Worm (Caenorhabditis elegans): ENCODE data around the gene mrp-2.

DNA sequence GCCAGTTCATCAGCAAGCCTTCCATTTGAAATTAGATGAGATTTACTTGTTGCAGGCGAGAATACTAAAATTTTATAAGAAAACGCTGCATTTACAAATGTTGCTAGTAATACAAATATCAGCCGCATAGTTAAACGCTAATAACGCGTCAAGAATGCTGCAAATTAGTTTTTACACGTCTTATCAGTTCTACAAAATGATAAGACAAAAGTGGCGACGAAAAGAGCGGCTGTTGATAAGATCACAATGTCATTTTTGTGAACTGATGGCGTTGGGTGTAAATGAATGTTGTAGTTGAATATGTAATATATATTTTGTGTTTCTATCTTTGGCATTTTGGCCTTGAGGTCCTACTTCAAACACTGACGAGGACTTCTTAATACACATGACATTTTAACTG lies 42.5 kb downstream of the mrp-2 start, which contains the start of gene ugt-46:
- TF ChIP-seq ama-1 (optimal IDR thresholded peaks at IDR 0.05) (no peak), unc-62 (GFP tag; optimal IDR thresholded peaks at IDR 0.05) (no peak), ZK546.5 (tag; optimal IDR thresholded peaks at IDR 0.05) (no peak), nhr-10 (tag; optimal IDR thresholded peaks at IDR 0.05) (no peak), nhr-237 (tag; optimal IDR thresholded peaks at IDR 0.05) (no peak), zag-1 (tag; optimal IDR thresholded peaks at IDR 0.05) (no peak)
